Fruit fly (Drosophila melanogaster): Measurements from ENCODE around the gene CG31371.

Gene CG31371

DNA sequence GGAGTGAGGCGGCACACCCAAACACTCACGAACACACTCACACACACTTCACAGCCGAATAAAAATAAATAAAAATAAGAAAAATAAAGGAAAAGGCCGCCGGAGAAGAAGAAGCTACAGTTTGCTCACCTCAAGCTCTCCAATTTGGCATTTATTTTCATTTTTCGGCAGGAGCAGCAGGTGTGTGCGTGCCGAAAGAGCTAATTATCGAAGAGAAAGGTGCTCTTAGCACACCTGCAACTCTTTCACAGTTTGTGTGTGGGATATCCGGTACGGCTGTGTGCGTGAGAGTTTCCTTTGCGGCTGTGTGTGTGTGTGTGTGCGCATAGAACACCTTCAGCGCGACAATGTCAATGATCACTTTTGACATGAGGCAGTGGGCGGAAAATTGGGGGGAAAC, 41.7 kb upstream of the CG31371 start (continued):
- no peak for TF ChIP-seq Gsc (GFP tag; IDR thresholded peaks at IDR 0.05)
- TF ChIP-seq tap (tag; optimal IDR thresholded peaks at IDR 0.05): no peak
- no peak for TF ChIP-seq chinmo (GFP tag; IDR thresholded peaks at IDR 0.05; ENCODE audit: partially characterized antibody)
- TF ChIP-seq gcm2 (GFP tag; optimal IDR thresholded peaks at IDR 0.05): no peak
- TF ChIP-seq CG13775 (GFP tag; optimal IDR thresholded peaks at IDR 0.05): no peak
- no peak for TF ChIP-seq CG31441 (GFP tag; IDR thresholded peaks at IDR 0.05)
- TF ChIP-seq unpg (GFP tag; optimal IDR thresholded peaks at IDR 0.05): no peak
- no peak for TF ChIP-seq lmd (GFP tag; IDR thresholded peaks at IDR 0.05)
- no peak for TF ChIP-seq jumu (GFP tag; optimal IDR thresholded peaks at IDR 0.05)
- no peak for TF ChIP-seq vfl (GFP tag; optimal IDR thresholded peaks at IDR 0.05)
- TF ChIP-seq bowl (GFP tag; IDR thresholded peaks at IDR 0.05): no peak
- TF ChIP-seq CG11695 (GFP tag; IDR thresholded peaks at IDR 0.05): no peak
- TF ChIP-seq CG17385 (GFP tag; optimal IDR thresholded peaks at IDR 0.05): peak; percentile 30
- TF ChIP-seq sr (GFP tag; IDR thresholded peaks at IDR 0.05): 0 out of 3 replicates have a peak, but pooled peaks have one; percentile 37
- no peak for TF ChIP-seq CG43689 (GFP tag; IDR thresholded peaks at IDR 0.05)
- no peak for TF ChIP-seq Abd-B (GFP tag; optimal IDR thresholded peaks at IDR 0.05)
- no peak for TF ChIP-seq Fer3 (tag; optimal IDR thresholded peaks at IDR 0.05)
- peak; percentile 12 to 33 for TF ChIP-seq Trl (optimal IDR thresholded peaks at IDR 0.05)
- no peak for TF ChIP-seq Trl (GFP tag; optimal IDR thresholded peaks at IDR 0.05)
- TF ChIP-seq Fer2 (tag; optimal IDR thresholded peaks at IDR 0.05): no peak
- no peak for TF ChIP-seq Six4 (GFP tag; optimal IDR thresholded peaks at IDR 0.05)
- TF ChIP-seq Awh (GFP tag; IDR thresholded peaks at IDR 0.05): no peak
- TF ChIP-seq kah (GFP tag; optimal IDR thresholded peaks at IDR 0.05): peak; percentile 67
- no peak for TF ChIP-seq C15 (GFP tag; IDR thresholded peaks at IDR 0.05)
- no peak for TF ChIP-seq CG6813 (GFP tag; optimal IDR thresholded peaks at IDR 0.05)
- TF ChIP-seq gce (GFP tag; IDR thresholded peaks at IDR 0.05): no peak
- no peak for TF ChIP-seq CG32767 (GFP tag; IDR thresholded peaks at IDR 0.05)
- TF ChIP-seq CG6854 (GFP tag; optimal IDR thresholded peaks at IDR 0.05): no peak
- TF ChIP-seq sisA (GFP tag; IDR thresholded peaks at IDR 0.05): no peak
- TF ChIP-seq nau (GFP tag; optimal IDR thresholded peaks at IDR 0.05): no peak
- no peak for TF ChIP-seq pum (GFP tag; optimal IDR thresholded peaks at IDR 0.05)
- no peak for TF ChIP-seq CG10366 (GFP tag; IDR thresholded peaks at IDR 0.05)
- TF ChIP-seq en (GFP tag; optimal IDR thresholded peaks at IDR 0.05): no peak
- no peak for TF ChIP-seq CG10543 (GFP tag; optimal IDR thresholded peaks at IDR 0.05)
- TF ChIP-seq HLH4C (GFP tag; IDR thresholded peaks at IDR 0.05; ENCODE audit: partially characterized antibody): no peak
- TF ChIP-seq CG12942 (GFP tag; optimal IDR thresholded peaks at IDR 0.05): no peak
- no peak for TF ChIP-seq aop (GFP tag; IDR thresholded peaks at IDR 0.05)
- TF ChIP-seq NK7.1 (GFP tag; optimal IDR thresholded peaks at IDR 0.05): no peak

DNA sequence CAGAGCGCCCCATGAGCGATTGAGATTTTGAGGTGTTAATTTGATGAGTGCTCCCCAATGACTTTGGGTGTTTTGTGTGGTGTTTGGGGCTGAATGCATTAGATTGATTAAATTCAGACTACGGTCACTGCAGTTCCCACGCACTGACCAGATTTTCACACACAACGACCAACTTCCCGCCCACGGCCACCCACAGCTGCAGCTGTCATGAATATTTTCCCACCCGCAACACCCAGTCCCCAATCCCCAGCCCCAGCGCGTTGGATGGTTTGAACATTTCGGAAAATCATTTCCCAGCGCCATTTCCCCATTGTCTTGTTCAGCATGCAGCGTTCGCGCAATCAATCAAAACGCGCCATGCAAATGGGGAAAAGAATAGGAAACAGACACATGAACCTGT, 38.2 kb upstream of the CG31371 start:
- TF ChIP-seq Sox102F (GFP tag; optimal IDR thresholded peaks at IDR 0.05): peak; percentile 9
- no peak for TF ChIP-seq scrt (GFP tag; optimal IDR thresholded peaks at IDR 0.05)
- no peak for TF ChIP-seq CG6272 (GFP tag; IDR thresholded peaks at IDR 0.05)
- peak; percentile 94 for TF ChIP-seq sr (GFP tag; IDR thresholded peaks at IDR 0.05)
- TF ChIP-seq CG4854 (GFP tag; optimal IDR thresholded peaks at IDR 0.05): no peak
- TF ChIP-seq CG18619 (GFP tag; optimal IDR thresholded peaks at IDR 0.05): no peak
- TF ChIP-seq p53 (GFP tag; optimal IDR thresholded peaks at IDR 0.05): no peak
- no peak for TF ChIP-seq Lhr (GFP tag; optimal IDR thresholded peaks at IDR 0.05)
- no peak for TF ChIP-seq Nf-YB (GFP tag; optimal IDR thresholded peaks at IDR 0.05)
- no peak for TF ChIP-seq CG7745 (tag; optimal IDR thresholded peaks at IDR 0.05)
- TF ChIP-seq nau (GFP tag; optimal IDR thresholded peaks at IDR 0.05): peak; percentile 94
- no peak for TF ChIP-seq pum (GFP tag; optimal IDR thresholded peaks at IDR 0.05)

All from whole organism, embryonic.